Worm (Caenorhabditis elegans): ENCODE measurements around the gene tdp-1.
A peak's percentile ranks its signal among the peaks of the same experiment; 100 is the strongest.

The tdp-1 gene

DNA sequence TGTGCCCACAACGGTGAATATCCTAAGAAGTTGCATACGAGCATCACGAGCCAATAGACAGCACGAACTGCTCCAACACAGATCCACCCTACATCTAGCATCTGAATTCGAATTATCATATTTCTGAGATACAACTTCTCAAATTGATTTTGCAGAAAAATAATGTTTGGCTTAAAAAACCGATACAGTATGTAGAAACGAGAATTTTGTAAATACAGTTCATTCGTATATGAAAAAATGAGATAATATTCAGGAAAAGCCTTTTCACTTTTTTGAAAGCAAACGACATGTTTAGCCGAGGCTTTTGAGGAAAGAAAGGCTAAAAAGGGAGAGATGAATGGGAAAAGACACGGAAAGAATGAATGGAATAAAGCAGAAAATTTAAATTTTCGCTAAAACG, 43.7 kb downstream of the tdp-1 start, which contains the start of gene F37B12.3:
TSS of gene F37B12.3 (minus strand) at position 101 of the 400 bp plus-strand sequence.
- TF ChIP-seq ama-1 (optimal IDR thresholded peaks at IDR 0.05) = peak; percentile 16
- no peak for TF ChIP-seq aly-1 (tag; optimal IDR thresholded peaks at IDR 0.05)

DNA sequence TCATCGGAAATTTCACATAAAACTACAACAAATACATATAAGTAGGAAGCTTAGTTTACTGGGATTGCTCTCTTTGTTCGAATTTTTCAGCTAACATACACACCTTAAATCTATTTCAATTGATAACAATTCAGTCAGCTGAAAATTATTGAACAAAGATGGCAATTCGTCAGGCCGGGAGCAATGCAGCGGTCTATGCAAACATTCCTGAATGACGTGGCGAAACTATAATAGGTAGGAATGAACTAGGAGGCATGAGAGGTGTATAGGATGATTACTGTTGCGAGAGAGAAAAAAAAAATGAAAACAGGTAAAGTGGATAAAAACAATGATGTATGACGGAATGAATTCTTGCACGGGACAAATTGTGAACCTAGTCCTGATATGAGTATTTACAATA, 44.4 kb downstream of the tdp-1 start:
- TF ChIP-seq hnd-1 (tag; optimal IDR thresholded peaks at IDR 0.05) (no peak), tra-4 (tag; optimal IDR thresholded peaks at IDR 0.05) (no peak), ama-1 (optimal IDR thresholded peaks at IDR 0.05) (no peak), ceh-13 (GFP tag; optimal IDR thresholded peaks at IDR 0.05) (no peak), ets-7 (tag; optimal IDR thresholded peaks at IDR 0.05) (no peak), ceh-36 (tag; optimal IDR thresholded peaks at IDR 0.05) (no peak), scrt-1 (GFP tag; IDR thresholded peaks at IDR 0.05) (no peak), hmg-4 (GFP tag; optimal IDR thresholded peaks at IDR 0.05) (no peak), F13C5.2 (tag; optimal IDR thresholded peaks at IDR 0.05) (no peak), aly-1 (tag; optimal IDR thresholded peaks at IDR 0.05) (no peak), B0310.2 (tag; optimal IDR thresholded peaks at IDR 0.05) (no peak), pes-1 (GFP tag; IDR thresholded peaks at IDR 0.05) (no peak), tbx-11 (GFP tag; IDR thresholded peaks at IDR 0.05) (no peak), flt-1 (GFP tag; IDR thresholded peaks at IDR 0.05) (no peak), hmbx-1 (tag; optimal IDR thresholded peaks at IDR 0.05) (no peak)

Data from whole organism, early embryonic.